Worm (Caenorhabditis elegans): ENCODE measurements around the gene atfs-1.

- TF ChIP-seq nhr-11 (tag; optimal IDR thresholded peaks at IDR 0.05) (no peak), pag-3 (tag; optimal IDR thresholded peaks at IDR 0.05; ENCODE audit: borderline replicate concordance) (no peak), rnt-1 (tag; optimal IDR thresholded peaks at IDR 0.05) (no peak), ref-2 (tag; optimal IDR thresholded peaks at IDR 0.05) (no peak), sox-4 (tag; optimal IDR thresholded peaks at IDR 0.05) (no peak), ets-4 (tag; optimal IDR thresholded peaks at IDR 0.05) (no peak), ceh-24 (tag; optimal IDR thresholded peaks at IDR 0.05) (no peak), unc-42 (tag; optimal IDR thresholded peaks at IDR 0.05) (no peak)
These were observed 22.2 kb upstream of the atfs-1 start, which contains the start of gene cest-2.1 for ce11 chrV:14171284-14171683.
